Fruit fly (Drosophila melanogaster) whole organism, embryonic: ENCODE results near the gene mRpL37.

Source experiments
- Adf1 ChIP-seq: fragments of 200-800 bp; sonication (Bioruptor generic); IDR thresholded peaks from 2 replicates; pipeline ENCODE4 v1.3.6; 2022; ENCODE audit warnings: missing biosample characterization, missing genetic modification characterization
- CG10654 ChIP-seq: fragments of 200-800 bp; sonication (Bioruptor generic); optimal IDR thresholded peaks from 2 replicates; lab custom pipeline; 2016; ENCODE audit warnings: missing biosample characterization, missing genetic modification characterization
- CG11093 ChIP-seq: fragments of 200-800 bp; sonication (Bioruptor generic); IDR thresholded peaks from 3 replicates; pipeline ENCODE4 v1.3.6; 2022; ENCODE audit warnings: missing biosample characterization, missing genetic modification characterization
- CG11723 ChIP-seq: fragments of 200-800 bp; sonication (Bioruptor generic); optimal IDR thresholded peaks from 2 replicates; lab custom pipeline; 2017; ENCODE audit warnings: missing biosample characterization, mild to moderate bottlenecking, missing genetic modification characterization
- CG12659 ChIP-seq: fragments of 200-800 bp; sonication (Bioruptor generic); optimal IDR thresholded peaks from 3 replicates; lab custom pipeline; 2017; ENCODE audit warnings: mild to moderate bottlenecking, missing biosample characterization, missing genetic modification reagents, missing genetic modification characterization
- CG14710 ChIP-seq: fragments of 200-800 bp; sonication (Bioruptor generic); optimal IDR thresholded peaks from 3 replicates; lab custom pipeline; 2019; ENCODE audit warnings: missing biosample characterization, mild to moderate bottlenecking, missing genetic modification characterization, moderate library complexity
- CG15269 ChIP-seq: fragments of 200-800 bp; sonication (Bioruptor generic); optimal IDR thresholded peaks from 2 replicates; lab custom pipeline; 2018; ENCODE audit warnings: missing biosample characterization, mild to moderate bottlenecking, missing genetic modification characterization, moderate library complexity
- CG1529 ChIP-seq: fragments of 200-800 bp; sonication (Bioruptor generic); optimal IDR thresholded peaks from 3 replicates; lab custom pipeline; 2018; ENCODE audit warnings: missing biosample characterization, missing genetic modification characterization
- CG1602 ChIP-seq: fragments of 200-800 bp; sonication (Bioruptor generic); optimal IDR thresholded peaks from 3 replicates; lab custom pipeline; 2016; ENCODE audit warnings: missing biosample characterization, missing genetic modification characterization
- CG16813 ChIP-seq: fragments of 200-800 bp; sonication (Bioruptor generic); IDR thresholded peaks from 3 replicates; pipeline ENCODE4 v1.3.6; 2022; ENCODE audit warnings: missing biosample characterization, missing genetic modification characterization; ENCODE audit not compliant: partially characterized antibody
- CG16863 ChIP-seq: fragments of 200-800 bp; sonication (Bioruptor generic); optimal IDR thresholded peaks from 3 replicates; lab custom pipeline; 2016; ENCODE audit warnings: missing biosample characterization, missing genetic modification characterization
- CG17568 ChIP-seq: fragments of 200-800 bp; sonication (Bioruptor generic); optimal IDR thresholded peaks from 2 replicates; lab custom pipeline; 2018; ENCODE audit warnings: missing biosample characterization, mild to moderate bottlenecking, missing genetic modification characterization, moderate library complexity
- CG17802 ChIP-seq: fragments of 200-800 bp; sonication (Bioruptor generic); optimal IDR thresholded peaks from 2 replicates; lab custom pipeline; 2018; ENCODE audit warnings: missing biosample characterization, mild to moderate bottlenecking, missing genetic modification characterization, moderate library complexity
- CG18262 ChIP-seq: fragments of 200-800 bp; optimal IDR thresholded peaks from 3 replicates; lab custom pipeline; 2019; ENCODE audit warnings: missing biosample characterization, mild to moderate bottlenecking, missing genetic modification characterization, moderate library complexity
- CG2129 ChIP-seq: fragments of 200-800 bp; sonication (Bioruptor generic); IDR thresholded peaks from 2 replicates; pipeline ENCODE4 v1.3.6; 2022; ENCODE audit warnings: missing biosample characterization, missing genetic modification characterization; ENCODE audit not compliant: partially characterized antibody
- CG3163 ChIP-seq: fragments of 200-800 bp; sonication (Bioruptor generic); optimal IDR thresholded peaks from 3 replicates; lab custom pipeline; 2016; ENCODE audit warnings: missing biosample characterization, missing genetic modification characterization
- CG32767 ChIP-seq: fragments of 200-800 bp; sonication (Bioruptor generic); IDR thresholded peaks from 2 replicates; pipeline ENCODE4 v1.3.6; 2022; ENCODE audit warnings: missing biosample characterization, missing genetic modification characterization
- CG33557 ChIP-seq: fragments of 200-800 bp; sonication (Bioruptor generic); optimal IDR thresholded peaks from 2 replicates; lab custom pipeline; 2019; ENCODE audit warnings: missing biosample characterization, mild to moderate bottlenecking, missing genetic modification characterization, moderate library complexity
- CG3407 ChIP-seq: fragments of 200-800 bp; sonication (Bioruptor generic); optimal IDR thresholded peaks from 2 replicates; lab custom pipeline; 2018; ENCODE audit warnings: missing biosample characterization, mild to moderate bottlenecking, missing genetic modification characterization
- CG34422 ChIP-seq: fragments of 200-800 bp; sonication (Bioruptor generic); IDR thresholded peaks from 3 replicates; pipeline ENCODE4 v1.3.6; 2022; ENCODE audit warnings: missing biosample characterization, missing genetic modification characterization
- CG7556 ChIP-seq: fragments of 200-800 bp; sonication (Bioruptor generic); optimal IDR thresholded peaks from 2 replicates; lab custom pipeline; 2017; ENCODE audit warnings: missing biosample characterization, mild to moderate bottlenecking, missing genetic modification characterization
- CG7963 ChIP-seq: fragments of 200-800 bp; sonication (Bioruptor generic); IDR thresholded peaks from 3 replicates; pipeline ENCODE4 v1.3.6; 2022; ENCODE audit warnings: missing biosample characterization, missing genetic modification characterization; ENCODE audit not compliant: partially characterized antibody
- CG8089 ChIP-seq: fragments of 200-800 bp; sonication (Bioruptor generic); optimal IDR thresholded peaks from 3 replicates; lab custom pipeline; 2016; ENCODE audit warnings: missing biosample characterization, missing genetic modification characterization
- CG8290 ChIP-seq, 3 experiments: fragments of 200-800 bp; sonication (Bioruptor generic); optimal IDR thresholded peaks; 2 replicates each; lab custom pipeline; 2016 to 2019; ENCODE audit warnings: missing biosample characterization in 3 of 3, missing genetic modification characterization in 3 of 3, mild to moderate bottlenecking in 2 of 3, moderate library complexity in 1 of 3
- CG9817 ChIP-seq: fragments of 200-800 bp; sonication (Bioruptor generic); optimal IDR thresholded peaks from 2 replicates; lab custom pipeline; 2018; ENCODE audit warnings: missing biosample characterization, mild to moderate bottlenecking, missing genetic modification characterization, moderate library complexity
- Doc2 ChIP-seq: fragments of 200-800 bp; sonication (Bioruptor generic); IDR thresholded peaks from 2 replicates; pipeline ENCODE4 v1.3.6; 2022; ENCODE audit warnings: missing biosample characterization, missing genetic modification characterization
- Gug ChIP-seq: fragments of 200-800 bp; sonication (Bioruptor generic); IDR thresholded peaks from 4 replicates; pipeline ENCODE4 v1.3.6; 2022; ENCODE audit warnings: missing biosample characterization, missing genetic modification characterization
- HmgD ChIP-seq: fragments of 200-800 bp; sonication (Bioruptor generic); optimal IDR thresholded peaks from 3 replicates; lab custom pipeline; 2016; ENCODE audit warnings: missing biosample characterization, missing genetic modification characterization
- Myb ChIP-seq: fragments of 200-800 bp; sonication (Bioruptor generic); optimal IDR thresholded peaks from 2 replicates; lab custom pipeline; 2016; ENCODE audit warnings: missing biosample characterization, missing genetic modification characterization
- NK7.1 ChIP-seq: fragments of 200-800 bp; sonication (Bioruptor generic); optimal IDR thresholded peaks from 3 replicates; lab custom pipeline; 2016; ENCODE audit warnings: missing biosample characterization, missing genetic modification characterization
- Nf-YC ChIP-seq: fragments of 200-800 bp; optimal IDR thresholded peaks from 3 replicates; lab custom pipeline; 2019; ENCODE audit warnings: missing biosample characterization, mild to moderate bottlenecking, missing genetic modification characterization, moderate library complexity
- Oli ChIP-seq: fragments of 200-800 bp; sonication (Bioruptor generic); optimal IDR thresholded peaks from 2 replicates; lab custom pipeline; 2018; ENCODE audit warnings: missing biosample characterization, mild to moderate bottlenecking, missing genetic modification characterization, moderate library complexity
- Pdp1 ChIP-seq, 2 experiments: fragments of 200-800 bp; sonication (Bioruptor generic); optimal IDR thresholded peaks; 3 replicates each; lab custom pipeline; 2016; ENCODE audit warnings: missing biosample characterization in 2 of 2, missing genetic modification characterization in 2 of 2, mild to moderate bottlenecking in 1 of 2, moderate library complexity in 1 of 2
- TFAM ChIP-seq: fragments of 200-800 bp; sonication (Bioruptor generic); optimal IDR thresholded peaks from 2 replicates; lab custom pipeline; 2017; ENCODE audit warnings: missing biosample characterization, missing genetic modification characterization, inconsistent platforms
- Tbp ChIP-seq: fragments of >200 bp; optimal IDR thresholded peaks from 2 replicates; lab custom pipeline; 2018; ENCODE audit warnings: missing biosample characterization, missing genetic modification characterization
- amos ChIP-seq: fragments of 200-800 bp; sonication (Bioruptor generic); IDR thresholded peaks from 2 replicates; pipeline ENCODE4 v1.3.6; 2022; ENCODE audit warnings: missing biosample characterization, missing genetic modification characterization; ENCODE audit not compliant: partially characterized antibody
- bbx ChIP-seq: fragments of 200-800 bp; sonication (Bioruptor generic); IDR thresholded peaks from 2 replicates; pipeline ENCODE4 v1.3.6; 2022; ENCODE audit warnings: missing biosample characterization, missing genetic modification characterization; ENCODE audit not compliant: partially characterized antibody
- croc ChIP-seq: fragments of 200-800 bp; sonication (Bioruptor generic); conservative IDR thresholded peaks from 3 replicates; pipeline ENCODE4 v1.3.6; 2022; ENCODE audit warnings: missing biosample characterization, missing genetic modification characterization
- exex ChIP-seq: fragments of 200-800 bp; sonication (Bioruptor generic); optimal IDR thresholded peaks from 4 replicates; lab custom pipeline; 2018; ENCODE audit warnings: missing biosample characterization, mild to moderate bottlenecking, missing genetic modification characterization, moderate library complexity
- grn ChIP-seq: fragments of 200-800 bp; sonication (Bioruptor generic); optimal IDR thresholded peaks from 3 replicates; lab custom pipeline; 2017; ENCODE audit warnings: missing biosample characterization, missing genetic modification characterization
- kay ChIP-seq: fragments of 200-800 bp; sonication (Bioruptor generic); optimal IDR thresholded peaks from 2 replicates; lab custom pipeline; 2016; ENCODE audit warnings: missing biosample characterization, missing genetic modification characterization
- mld ChIP-seq: fragments of 200-800 bp; sonication (Bioruptor generic); IDR thresholded peaks from 3 replicates; pipeline ENCODE4 v1.3.6; 2022; ENCODE audit warnings: missing biosample characterization, missing genetic modification characterization; ENCODE audit not compliant: partially characterized antibody
- peb ChIP-seq: fragments of 200-800 bp; sonication (Bioruptor generic); IDR thresholded peaks from 2 replicates; pipeline ENCODE4 v1.3.6; 2022; ENCODE audit warnings: missing biosample characterization, missing genetic modification characterization
- run ChIP-seq: fragments of 200-800 bp; sonication (Bioruptor generic); optimal IDR thresholded peaks from 3 replicates; lab custom pipeline; 2018; ENCODE audit warnings: missing biosample characterization, mild to moderate bottlenecking, missing genetic modification characterization
- schlank ChIP-seq: fragments of 200-800 bp; sonication (Bioruptor generic); optimal IDR thresholded peaks from 2 replicates; lab custom pipeline; 2018; ENCODE audit warnings: missing biosample characterization, mild to moderate bottlenecking, missing genetic modification characterization
- slp2 ChIP-seq: fragments of 200-800 bp; sonication (Bioruptor generic); optimal IDR thresholded peaks from 2 replicates; lab custom pipeline; 2016; ENCODE audit warnings: missing biosample characterization, missing genetic modification characterization
- sr ChIP-seq: fragments of 200-800 bp; sonication (Bioruptor generic); IDR thresholded peaks from 3 replicates; pipeline ENCODE4 v1.3.6; 2022; ENCODE audit warnings: missing biosample characterization, missing genetic modification characterization
- stc ChIP-seq: fragments of 200-800 bp; sonication (Bioruptor generic); IDR thresholded peaks from 2 replicates; pipeline ENCODE4 v1.3.6; 2022; ENCODE audit warnings: missing biosample characterization, missing genetic modification characterization
- tap ChIP-seq: fragments of 200-800 bp; optimal IDR thresholded peaks from 3 replicates; lab custom pipeline; 2019; ENCODE audit warnings: missing biosample characterization, mild to moderate bottlenecking, missing genetic modification characterization, moderate library complexity
- ttk ChIP-seq: fragments of 200-800 bp; sonication (Bioruptor generic); IDR thresholded peaks from 2 replicates; pipeline ENCODE4 v2.1.2; 2022; ENCODE audit warnings: missing biosample characterization, missing genetic modification characterization

mRpL37 gene

DNA sequence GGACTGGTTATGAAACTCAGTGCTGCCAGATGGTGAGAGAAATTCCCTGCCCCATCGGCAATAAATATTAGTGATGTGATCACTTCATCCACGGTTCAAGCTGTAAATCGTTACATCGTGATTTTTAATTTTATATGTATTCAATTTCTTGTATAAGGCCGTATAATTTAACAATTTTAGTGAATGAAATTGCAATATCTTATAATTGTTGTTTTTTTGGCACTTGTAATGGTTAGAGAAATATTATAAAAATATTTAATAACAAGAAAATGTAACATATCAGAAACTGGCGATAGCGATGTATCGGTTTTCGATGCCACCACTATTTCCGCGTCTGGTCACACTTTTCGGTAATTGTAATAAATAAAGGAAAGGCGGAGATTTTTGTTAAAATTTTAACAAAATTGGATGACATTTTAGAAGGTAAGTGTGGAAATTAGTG lies at the start of gene mRpL37, which contains the start of gene Rbp1 (continued):
- TF ChIP-seq CG33557 (GFP tag; lab: Kevin White, UChicago), result peak; percentile 80
- TF ChIP-seq CG1529 (GFP tag; lab: Kevin White, UChicago), result peak; percentile 24
- TF ChIP-seq CG1602 (GFP tag; lab: Kevin White, UChicago), result peak; percentile 76
- TF ChIP-seq CG17568 (GFP tag; lab: Kevin White, UChicago), result no peak
- TF ChIP-seq Gug, result peak; percentile 73; the same call in 3 of the 4 replicates
- TF ChIP-seq CG34422 (GFP tag; lab: Robert Waterston, UW), result peak; percentile 47; the same call in 2 of the 3 replicates
- peak; percentile 40 for TF ChIP-seq kay
- peak; percentile 19 for TF ChIP-seq CG11723 (GFP tag; lab: Kevin White, UChicago)
- TF ChIP-seq CG8290 (GFP tag; optimal IDR thresholded peaks at IDR 0.05; lab: Kevin White, UChicago), result peak; percentile 71
- no peak for TF ChIP-seq CG8290 (tag; optimal IDR thresholded peaks at IDR 0.05; lab: Kevin White, UChicago)
- TF ChIP-seq CG15269, result no peak
- no peak for TF ChIP-seq grn (GFP tag; lab: Kevin White, UChicago)
- no peak for TF ChIP-seq run (tag; lab: Kevin White, UChicago)
- no peak for TF ChIP-seq stc (GFP tag; lab: Robert Waterston, UW)
- peak; percentile 93 for TF ChIP-seq CG14710
- TF ChIP-seq exex, result no peak
- TF ChIP-seq HmgD, result no peak
- peak; percentile 40; the same call in 1 of the 3 replicates for TF ChIP-seq mld (GFP tag; lab: Robert Waterston, UW)
- TF ChIP-seq CG17802, result no peak
- no peak for TF ChIP-seq tap
- TF ChIP-seq slp2 (GFP tag; lab: Kevin White, UChicago), result peak; percentile 21
- peak; percentile 85 for TF ChIP-seq CG12659 (GFP tag; lab: Kevin White, UChicago)
- no peak for TF ChIP-seq Myb
- TF ChIP-seq CG10654 (GFP tag; lab: Kevin White, UChicago), result peak; percentile 65
- no peak for TF ChIP-seq TFAM (GFP tag; lab: Kevin White, UChicago)
- peak; percentile 31; the same call in 1 of the 2 replicates for TF ChIP-seq Adf1 (GFP tag; lab: Robert Waterston, UW)
- TF ChIP-seq NK7.1 (GFP tag; lab: Kevin White, UChicago), result no peak
- TF ChIP-seq Tbp (GFP tag; lab: Kevin White, UChicago), result no peak
- peak; percentile 82 to 89 for TF ChIP-seq Pdp1 (GFP tag; optimal IDR thresholded peaks at IDR 0.05; lab: Kevin White, UChicago)
- TF ChIP-seq bbx (GFP tag; lab: Robert Waterston, UW), result peak; percentile 56
- 0 out of 2 replicates have a peak, but pooled peaks have one; percentile 27 for TF ChIP-seq CG32767 (GFP tag; lab: Robert Waterston, UW)
- peak; percentile 23 for TF ChIP-seq CG16863 (GFP tag; lab: Kevin White, UChicago)
- TF ChIP-seq CG3163 (GFP tag; lab: Kevin White, UChicago), result no peak
- peak; percentile 98 for TF ChIP-seq CG2129
- TF ChIP-seq schlank (tag; lab: Kevin White, UChicago), result peak; percentile 17
- TF ChIP-seq Nf-YC (tag; lab: Kevin White, UChicago), result peak; percentile 76
- peak; percentile 78 for TF ChIP-seq amos
- peak; percentile 80; the same call in 2 of the 3 replicates for TF ChIP-seq CG11093 (GFP tag; lab: Robert Waterston, UW)
- peak; percentile 66 for TF ChIP-seq Oli (tag; lab: Kevin White, UChicago)
- no peak for TF ChIP-seq CG7963 (GFP tag; lab: Robert Waterston, UW)
- TF ChIP-seq sr (GFP tag; lab: Robert Waterston, UW), result no peak
- TF ChIP-seq CG16813 (GFP tag; lab: Robert Waterston, UW), result peak; percentile 91
- no peak for TF ChIP-seq CG3407 (GFP tag; lab: Kevin White, UChicago)
- peak; percentile 87 for TF ChIP-seq CG9817 (tag; lab: Kevin White, UChicago)
- peak; percentile 35 for TF ChIP-seq CG8089 (GFP tag; lab: Kevin White, UChicago)
- peak; percentile 63 for TF ChIP-seq ttk (GFP tag; lab: Robert Waterston, UW)
- TF ChIP-seq Doc2 (GFP tag; lab: Robert Waterston, UW), result no peak
- TF ChIP-seq peb (GFP tag; lab: Robert Waterston, UW), result peak; percentile 54; the same call in 1 of the 2 replicates
- peak; percentile 81 for TF ChIP-seq CG18262
- no peak for TF ChIP-seq CG7556 (GFP tag; lab: Kevin White, UChicago)
- peak; percentile 80 for TF ChIP-seq croc (GFP tag; lab: Robert Waterston, UW)
